Worm (Caenorhabditis elegans): ENCODE results near the gene nspd-4.
"Not testable (repeated sequence)": the region's sequence is repeated elsewhere in the genome, so short reads cannot be mapped to it uniquely, and the experiment has no call there.

The nspd-4 gene

ce11 chrII:4842143-4842658 lies at the start of gene nspd-4, which contains the start of gene T23B7.2:
Gene nspd-4, plus strand, starts transcription at chrII:4842608.
Gene T23B7.2, minus strand, starts transcription at chrII:4842243.
- not testable (repeated sequence) for TF ChIP-seq nfya-1 (tag; optimal IDR thresholded peaks at IDR 0.05); ceh-31 (tag; optimal IDR thresholded peaks at IDR 0.05); sox-2 (GFP tag; IDR thresholded peaks at IDR 0.05)

ce11 chrII:4793320-4793719 lies 49.1 kb upstream of the nspd-4 start:
- TF ChIP-seq unc-42 (tag; optimal IDR thresholded peaks at IDR 0.05) (no peak), pqm-1 (tag; optimal IDR thresholded peaks at IDR 0.05) (no peak), F13H6.1 (tag; optimal IDR thresholded peaks at IDR 0.05) (no peak), unc-3 (GFP tag; conservative IDR thresholded peaks at IDR 0.05) (no peak), unc-3 (tag; optimal IDR thresholded peaks at IDR 0.05) (no peak), pha-4 (tag; optimal IDR thresholded peaks at IDR 0.05) (no peak), C08G9.2 (tag; optimal IDR thresholded peaks at IDR 0.05) (no peak), elt-4 (tag; optimal IDR thresholded peaks at IDR 0.05) (no peak), lin-11 (tag; optimal IDR thresholded peaks at IDR 0.05) (no peak), pros-1 (tag; optimal IDR thresholded peaks at IDR 0.05) (no peak), che-1 (tag; optimal IDR thresholded peaks at IDR 0.05) (no peak), ceh-45 (GFP tag; IDR thresholded peaks at IDR 0.05) (no peak), gmeb-2 (tag; optimal IDR thresholded peaks at IDR 0.05) (no peak), tbx-7 (tag; optimal IDR thresholded peaks at IDR 0.05) (no peak), sox-4 (tag; optimal IDR thresholded peaks at IDR 0.05) (no peak), ama-1 (optimal IDR thresholded peaks at IDR 0.05) (no peak), ceh-9 (tag; optimal IDR thresholded peaks at IDR 0.05) (no peak), tbx-2 (tag; optimal IDR thresholded peaks at IDR 0.05) (no peak)

- TF ChIP-seq odd-2 (tag; optimal IDR thresholded peaks at IDR 0.05) (no peak), ztf-16 (tag; optimal IDR thresholded peaks at IDR 0.05) (no peak), npax-4 (tag; optimal IDR thresholded peaks at IDR 0.05) (no peak), pha-4 (tag; optimal IDR thresholded peaks at IDR 0.05) (no peak), ref-2 (tag; optimal IDR thresholded peaks at IDR 0.05) (no peak), hlh-6 (tag; optimal IDR thresholded peaks at IDR 0.05) (no peak), sdc-2 (tag; optimal IDR thresholded peaks at IDR 0.05) (no peak), hlh-30 (tag; optimal IDR thresholded peaks at IDR 0.05; ENCODE audit: insufficient read depth) (no peak), ceh-6 (GFP tag; optimal IDR thresholded peaks at IDR 0.05) (no peak), T23F11.4 (GFP tag; optimal IDR thresholded peaks at IDR 0.05) (no peak), hlh-8 (tag; optimal IDR thresholded peaks at IDR 0.05) (no peak), unc-3 (GFP tag; conservative IDR thresholded peaks at IDR 0.05) (no peak), unc-3 (tag; optimal IDR thresholded peaks at IDR 0.05) (no peak), nhr-232 (tag; optimal IDR thresholded peaks at IDR 0.05) (no peak)
Measured at ce11 chrII:4795461-4795860, 46.9 kb upstream of the nspd-4 start, which contains the start of gene C33F10.4. Gene C33F10.4, plus strand, starts transcription at chrII:4795761.

ce11 chrII:4797071-4797470 lies 45.3 kb upstream of the nspd-4 start, which contains the start of gene C33F10.14:
Gene C33F10.14, plus strand, starts transcription at chrII:4797371.
- no peak for TF ChIP-seq elt-2 (tag; optimal IDR thresholded peaks at IDR 0.05)
- no peak for TF ChIP-seq ref-2 (tag; optimal IDR thresholded peaks at IDR 0.05)
- TF ChIP-seq ahr-1 (tag; optimal IDR thresholded peaks at IDR 0.05) = no peak
- no peak for TF ChIP-seq npax-4 (tag; optimal IDR thresholded peaks at IDR 0.05)
- TF ChIP-seq fax-1 (tag; optimal IDR thresholded peaks at IDR 0.05) = no peak
- TF ChIP-seq ceh-31 (tag; optimal IDR thresholded peaks at IDR 0.05) = no peak

ce11 chrII:4800524-4800923 lies 41.9 kb upstream of the nspd-4 start:
- no peak for TF ChIP-seq Y22D7AL.16 (tag; optimal IDR thresholded peaks at IDR 0.05)
- TF ChIP-seq che-1 (tag; optimal IDR thresholded peaks at IDR 0.05) = no peak
- TF ChIP-seq hlh-13 (GFP tag; optimal IDR thresholded peaks at IDR 0.05) = no peak
- no peak for TF ChIP-seq ets-4 (tag; optimal IDR thresholded peaks at IDR 0.05)
- TF ChIP-seq syd-9 (tag; optimal IDR thresholded peaks at IDR 0.05) = no peak
- TF ChIP-seq C08G9.2 (tag; optimal IDR thresholded peaks at IDR 0.05) = no peak
- no peak for TF ChIP-seq hlh-8 (tag; optimal IDR thresholded peaks at IDR 0.05)
- TF ChIP-seq odd-2 (tag; optimal IDR thresholded peaks at IDR 0.05) = no peak
- no peak for TF ChIP-seq ttx-3 (tag; optimal IDR thresholded peaks at IDR 0.05)
- TF ChIP-seq ceh-34 (tag; optimal IDR thresholded peaks at IDR 0.05) = no peak
